Fruit fly (Drosophila melanogaster) whole organism, adult: Measurements from ENCODE around the gene CG7924.

ENCODE experiments used
- CG11617 ChIP-seq: fragments of 200-800 bp; sonication (Bioruptor generic); optimal IDR thresholded peaks from 2 replicates; lab custom pipeline; 2017; ENCODE audit warnings: mild to moderate bottlenecking, missing biosample characterization, missing genetic modification reagents, missing genetic modification characterization
- CG12768 ChIP-seq: fragments of 200-800 bp; sonication (Bioruptor generic); optimal IDR thresholded peaks from 2 replicates; lab custom pipeline; 2017; ENCODE audit warnings: missing biosample characterization, missing genetic modification characterization, mild to moderate bottlenecking, moderate library complexity, missing genetic modification reagents
- CG14711 ChIP-seq: fragments of 200-800 bp; sonication (Bioruptor generic); optimal IDR thresholded peaks from 2 replicates; lab custom pipeline; 2018; ENCODE audit warnings: missing biosample characterization, mild to moderate bottlenecking, missing genetic modification characterization, moderate library complexity
- CG1620 ChIP-seq: fragments of 200-800 bp; sonication (Bioruptor generic); optimal IDR thresholded peaks from 2 replicates; lab custom pipeline; 2016; ENCODE audit warnings: missing biosample characterization, missing genetic modification characterization
- CG33017 ChIP-seq: fragments of 200-800 bp; sonication (Bioruptor generic); optimal IDR thresholded peaks from 2 replicates; lab custom pipeline; 2018; ENCODE audit warnings: missing biosample characterization, mild to moderate bottlenecking, missing genetic modification characterization, moderate library complexity
- CG5204 ChIP-seq: fragments of 200-800 bp; sonication (Bioruptor generic); optimal IDR thresholded peaks from 2 replicates; lab custom pipeline; 2016; ENCODE audit warnings: missing biosample characterization, missing genetic modification characterization
- CG7045 ChIP-seq: fragments of 200-800 bp; sonication (Bioruptor generic); optimal IDR thresholded peaks from 2 replicates; lab custom pipeline; 2017; ENCODE audit warnings: missing biosample characterization, mild to moderate bottlenecking, missing genetic modification characterization
- CG7101 ChIP-seq: fragments of 200-800 bp; sonication (Bioruptor generic); optimal IDR thresholded peaks from 2 replicates; lab custom pipeline; 2018; ENCODE audit warnings: missing biosample characterization, mild to moderate bottlenecking, missing genetic modification characterization, moderate library complexity
- Clk ChIP-seq: fragments of 200-800 bp; sonication (Bioruptor generic); optimal IDR thresholded peaks from 2 replicates; lab custom pipeline; 2017; ENCODE audit warnings: missing biosample characterization, missing genetic modification characterization
- Crg-1 ChIP-seq: fragments of 200-800 bp; sonication (Bioruptor generic); optimal IDR thresholded peaks from 2 replicates; lab custom pipeline; 2016; ENCODE audit warnings: missing biosample characterization, missing genetic modification characterization
- Hr96 ChIP-seq: fragments of 200-800 bp; sonication (Bioruptor generic); optimal IDR thresholded peaks from 2 replicates; lab custom pipeline; 2016; ENCODE audit warnings: missing biosample characterization, missing genetic modification characterization
- Mnt ChIP-seq: fragments of 200-800 bp; sonication (Bioruptor generic); optimal IDR thresholded peaks from 2 replicates; lab custom pipeline; 2016; ENCODE audit warnings: missing biosample characterization, mild to moderate bottlenecking, missing genetic modification characterization
- bab1 ChIP-seq: fragments of 200-800 bp; sonication (Bioruptor generic); optimal IDR thresholded peaks from 3 replicates; lab custom pipeline; 2019; ENCODE audit warnings: missing biosample characterization, mild to moderate bottlenecking, missing genetic modification characterization, moderate library complexity
- cic ChIP-seq: fragments of 200-800 bp; sonication (Bioruptor generic); optimal IDR thresholded peaks from 2 replicates; lab custom pipeline; 2017; ENCODE audit warnings: missing biosample characterization, mild to moderate bottlenecking, missing genetic modification characterization, moderate library complexity
- cnc ChIP-seq, 2 experiments: fragments of >200 bp; optimal IDR thresholded peaks; 2 replicates each; lab custom pipeline; 2017
- kay ChIP-seq: fragments of 200-800 bp; sonication (Bioruptor generic); peaks from one replicate; lab custom pipeline; 2016; ENCODE audit warnings: missing biosample characterization, missing genetic modification characterization, borderline replicate concordance
- ovo ChIP-seq: fragments of 200-800 bp; sonication (Bioruptor generic); optimal IDR thresholded peaks from 2 replicates; lab custom pipeline; 2016; ENCODE audit warnings: missing biosample characterization, missing genetic modification characterization
- pad ChIP-seq: fragments of 200-800 bp; sonication (Bioruptor generic); optimal IDR thresholded peaks from 3 replicates; lab custom pipeline; 2017; ENCODE audit warnings: missing biosample characterization, missing genetic modification characterization, mild to moderate bottlenecking, moderate library complexity, missing genetic modification reagents
- tj ChIP-seq: fragments of 200-800 bp; sonication (Bioruptor generic); optimal IDR thresholded peaks from 3 replicates; lab custom pipeline; 2017; ENCODE audit warnings: missing biosample characterization, mild to moderate bottlenecking, missing genetic modification characterization, moderate library complexity
- toe ChIP-seq: fragments of 200-800 bp; sonication (Bioruptor generic); optimal IDR thresholded peaks from 2 replicates; lab custom pipeline; 2016; ENCODE audit warnings: missing biosample characterization, missing genetic modification characterization

CG7924 gene

DNA sequence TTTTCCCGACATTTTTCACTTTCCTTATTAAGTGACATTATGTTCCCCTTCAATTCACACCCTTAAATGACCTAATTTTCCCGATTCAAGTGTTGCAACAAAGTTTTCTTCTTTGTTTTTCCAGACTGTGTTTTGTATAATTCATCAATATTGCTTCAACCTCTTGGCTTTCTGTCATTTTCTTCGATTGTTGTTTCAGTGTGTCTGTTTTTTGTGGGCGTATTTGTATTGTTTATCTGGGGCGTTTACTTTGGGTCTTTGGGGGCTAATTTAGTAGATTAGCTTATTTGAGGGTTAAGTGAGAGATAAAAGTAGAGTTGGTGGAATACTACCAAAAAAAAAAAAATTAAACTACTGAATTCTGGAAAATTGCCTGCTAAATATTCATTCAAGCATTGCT lies 37.6 kb upstream of the CG7924 start:
- no peak for TF ChIP-seq toe
- no peak for TF ChIP-seq CG12768 (GFP tag; lab: Kevin White, UChicago)
- TF ChIP-seq cic: no peak
- TF ChIP-seq kay (GFP tag; lab: Kevin White, UChicago): no peak
- no peak for TF ChIP-seq ovo (GFP tag; lab: Kevin White, UChicago)
- no peak for TF ChIP-seq CG7045 (GFP tag; lab: Kevin White, UChicago)
- TF ChIP-seq tj: no peak
- TF ChIP-seq CG1620: no peak
- TF ChIP-seq Mnt (GFP tag; lab: Kevin White, UChicago): no peak
- no peak for TF ChIP-seq CG11617 (GFP tag; lab: Kevin White, UChicago)
- TF ChIP-seq Hr96 (GFP tag; lab: Kevin White, UChicago): no peak
- no peak for TF ChIP-seq Clk (GFP tag; lab: Kevin White, UChicago)
- no peak for TF ChIP-seq CG14711 (tag; lab: Kevin White, UChicago)
- no peak for TF ChIP-seq Crg-1 (GFP tag; lab: Kevin White, UChicago)
- TF ChIP-seq pad (GFP tag; lab: Kevin White, UChicago): no peak
- no peak for TF ChIP-seq CG7101
- no peak for TF ChIP-seq cnc (optimal IDR thresholded peaks at IDR 0.05; lab: Kevin White, UChicago)
- TF ChIP-seq CG33017 (tag; lab: Kevin White, UChicago): no peak
- TF ChIP-seq bab1 (GFP tag; lab: Kevin White, UChicago): no peak
- TF ChIP-seq CG5204: no peak

DNA sequence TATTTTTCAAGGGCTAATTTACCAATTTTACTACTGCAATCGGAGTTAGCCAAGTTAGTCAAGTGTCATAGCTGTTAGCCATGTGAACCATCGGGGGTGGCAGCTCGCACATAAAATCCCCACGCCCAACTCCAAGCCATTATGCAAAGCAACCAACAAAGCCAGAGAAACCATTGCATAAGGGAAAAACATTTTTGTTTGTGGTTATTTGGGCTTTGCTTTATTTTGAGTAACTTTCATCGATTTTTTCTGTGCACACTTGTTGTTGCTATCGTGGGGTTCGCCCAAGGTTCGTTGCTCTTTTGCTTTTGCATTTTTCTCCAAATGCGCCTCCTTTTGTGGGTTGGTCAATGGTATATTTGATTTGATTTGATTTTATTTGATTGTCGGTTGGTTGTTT lies 35.1 kb upstream of the CG7924 start:
- TF ChIP-seq CG33017 (tag; lab: Kevin White, UChicago) (no peak), CG7101 (no peak), tj (no peak), CG12768 (GFP tag; lab: Kevin White, UChicago) (no peak), CG7045 (GFP tag; lab: Kevin White, UChicago) (no peak)

DNA sequence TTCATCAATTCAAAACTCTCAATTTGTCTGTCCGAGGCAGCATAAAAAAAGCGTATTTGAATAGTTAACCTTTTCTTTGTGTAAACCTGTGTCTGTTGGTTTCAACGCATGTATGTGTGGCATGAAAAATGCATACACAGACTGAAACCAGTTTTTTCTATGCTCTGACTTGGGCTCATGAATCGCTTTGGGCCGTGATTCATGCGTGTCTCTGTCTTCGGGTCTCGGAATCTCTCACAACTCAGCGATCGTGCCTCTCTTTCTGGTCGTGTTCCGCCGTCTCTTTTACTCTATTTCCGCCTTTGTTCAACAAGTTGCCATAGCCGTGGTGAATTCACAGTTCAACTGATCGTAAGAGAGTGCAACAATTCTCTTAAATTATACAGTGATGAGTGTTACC lies 32.3 kb upstream of the CG7924 start:
- no peak for TF ChIP-seq pad (GFP tag; lab: Kevin White, UChicago)
- TF ChIP-seq CG14711 (tag; lab: Kevin White, UChicago): no peak
- TF ChIP-seq CG12768 (GFP tag; lab: Kevin White, UChicago): no peak
- TF ChIP-seq bab1 (GFP tag; lab: Kevin White, UChicago): peak; percentile 24
- no peak for TF ChIP-seq cic
- TF ChIP-seq cnc (optimal IDR thresholded peaks at IDR 0.05; lab: Kevin White, UChicago): no peak
- no peak for TF ChIP-seq CG11617 (GFP tag; lab: Kevin White, UChicago)
- TF ChIP-seq kay (GFP tag; lab: Kevin White, UChicago): peak; percentile 66
- TF ChIP-seq tj: peak; percentile 20
- no peak for TF ChIP-seq Mnt (GFP tag; lab: Kevin White, UChicago)
- TF ChIP-seq CG7101: no peak

DNA sequence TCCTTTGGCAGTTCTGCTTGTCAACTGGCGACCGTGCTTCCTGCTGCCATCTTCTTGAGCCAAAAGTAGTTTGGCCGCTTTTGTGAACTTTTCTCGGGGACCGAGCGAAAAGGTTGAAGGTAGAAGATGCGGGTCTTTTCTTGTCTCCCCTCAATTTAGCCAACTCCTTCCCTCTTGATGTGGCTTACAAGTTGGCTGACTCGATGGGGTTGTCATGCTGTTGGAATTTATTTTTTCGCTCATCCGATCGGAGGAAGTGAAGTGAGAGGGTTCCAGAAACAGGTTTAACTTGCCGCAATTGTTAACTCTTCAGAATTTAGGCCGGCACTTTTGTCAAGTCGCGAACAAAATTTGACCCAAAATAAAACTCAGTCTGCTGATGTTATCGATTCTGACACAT lies 31.0 kb upstream of the CG7924 start:
- TF ChIP-seq CG14711 (tag; lab: Kevin White, UChicago) (no peak), CG1620 (no peak), CG11617 (GFP tag; lab: Kevin White, UChicago) (no peak), Crg-1 (GFP tag; lab: Kevin White, UChicago) (no peak), kay (GFP tag; lab: Kevin White, UChicago) (no peak), Mnt (GFP tag; lab: Kevin White, UChicago) (no peak), pad (GFP tag; lab: Kevin White, UChicago) (no peak), bab1 (GFP tag; lab: Kevin White, UChicago) (no peak), tj (no peak), CG12768 (GFP tag; lab: Kevin White, UChicago) (no peak), CG7101 (no peak), cic (no peak), ovo (GFP tag; lab: Kevin White, UChicago) (no peak), cnc (optimal IDR thresholded peaks at IDR 0.05; lab: Kevin White, UChicago) (no peak), CG5204 (no peak), CG7045 (GFP tag; lab: Kevin White, UChicago) (no peak)

DNA sequence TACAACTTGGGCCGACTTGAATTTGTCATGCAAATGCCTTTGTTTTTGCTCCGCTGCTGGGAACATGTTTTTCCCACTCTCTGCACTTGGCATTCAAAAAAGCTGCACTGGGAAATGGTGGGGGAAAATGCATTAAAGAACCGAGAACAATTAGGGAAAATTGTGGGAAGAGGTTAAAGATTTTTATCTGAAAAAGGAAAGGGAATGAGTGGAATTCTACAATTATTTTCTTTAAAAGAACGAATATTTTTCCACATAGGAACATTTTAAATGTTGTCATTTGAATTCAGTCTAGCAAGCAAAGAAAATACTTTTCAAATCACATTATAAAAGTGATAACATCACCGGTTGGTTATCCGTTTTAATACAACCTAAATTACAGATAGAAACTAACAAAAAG lies 30.2 kb upstream of the CG7924 start, which contains the start of gene saturn:
Gene saturn, plus strand, starts transcription at position 301 of the 400 bp plus-strand sequence.
- TF ChIP-seq toe (no peak), CG5204 (no peak), bab1 (GFP tag; lab: Kevin White, UChicago) (no peak), Clk (GFP tag; lab: Kevin White, UChicago) (no peak), tj (no peak), CG12768 (GFP tag; lab: Kevin White, UChicago) (no peak), cnc (optimal IDR thresholded peaks at IDR 0.05; lab: Kevin White, UChicago) (no peak), kay (GFP tag; lab: Kevin White, UChicago) (no peak), Mnt (GFP tag; lab: Kevin White, UChicago) (no peak), pad (GFP tag; lab: Kevin White, UChicago) (no peak), ovo (GFP tag; lab: Kevin White, UChicago) (no peak), CG1620 (no peak), CG11617 (GFP tag; lab: Kevin White, UChicago) (no peak), CG7101 (no peak), cic (no peak), CG14711 (tag; lab: Kevin White, UChicago) (no peak), CG7045 (GFP tag; lab: Kevin White, UChicago) (no peak), Hr96 (GFP tag; lab: Kevin White, UChicago) (no peak), Crg-1 (GFP tag; lab: Kevin White, UChicago) (no peak), CG33017 (tag; lab: Kevin White, UChicago) (no peak)
